Fruit fly (Drosophila melanogaster): ENCODE data around the gene CG42671.

- TF ChIP-seq psq (optimal IDR thresholded peaks at IDR 0.05) (no peak), h (optimal IDR thresholded peaks at IDR 0.05) (no peak)
Measured at dm6 chr3L:11274142-11274672, 59.9 kb downstream of the CG42671 start.
